Worm (Caenorhabditis elegans): Measurements from ENCODE around the gene mix-1.

DNA sequence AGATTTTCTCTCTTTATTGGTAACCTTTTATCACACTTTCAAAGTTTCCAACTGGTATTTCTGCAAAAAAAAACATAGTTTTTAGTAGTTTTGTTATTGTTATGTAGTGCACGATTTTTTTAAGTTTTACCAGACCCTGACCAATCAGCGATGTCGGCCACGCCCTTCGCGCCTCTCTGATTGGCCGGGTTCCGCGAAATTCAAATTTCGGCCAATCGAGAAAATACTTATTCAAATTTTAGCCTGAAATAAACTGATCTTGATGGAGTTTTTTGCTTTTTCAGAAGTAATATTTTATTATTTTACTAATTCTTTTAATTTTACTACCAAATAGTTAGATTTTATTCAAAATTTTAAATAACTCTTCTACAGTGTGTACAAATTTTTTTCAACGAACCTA lies 19.1 kb upstream of the mix-1 start:
- TF ChIP-seq lin-39 (tag; optimal IDR thresholded peaks at IDR 0.05) (no peak), nhr-28 (tag; optimal IDR thresholded peaks at IDR 0.05) (no peak), lin-15B (tag; optimal IDR thresholded peaks at IDR 0.05) (no peak), zag-1 (tag; optimal IDR thresholded peaks at IDR 0.05) (no peak), nhr-71 (tag; optimal IDR thresholded peaks at IDR 0.05) (no peak)
